Comparison of ENCODE assay signal across 4 fruit fly cellular contexts in genomic region chr3R:12356044-12356443, dm6.
TF ChIP-seq lines count a peak whose summit lies in the region.

Gene MBD-R2 (minus strand): TSS chr3R:12356265.

- TF ChIP-seq CTCF in whole organism, embryonic (GFP tag; optimal IDR thresholded peaks at IDR 0.05; lab: Kevin White, UChicago): peak; percentile 52

TF ChIP-seq in whole organism, adult, 20 proteins besides CTCF, POLR2A, EP300 and RAD21:
- TF ChIP-seq CG14711 (tag; optimal IDR thresholded peaks at IDR 0.05; lab: Kevin White, UChicago) (no peak), bab1 (GFP tag; optimal IDR thresholded peaks at IDR 0.05; lab: Kevin White, UChicago) (peak; percentile 19), Mnt (GFP tag; optimal IDR thresholded peaks at IDR 0.05; lab: Kevin White, UChicago) (peak; percentile 31)

TF ChIP-seq in whole organism, embryonic, 481 proteins besides CTCF, POLR2A, EP300 and RAD21 (continues in another document):
- TF ChIP-seq YL-1 (GFP tag; optimal IDR thresholded peaks at IDR 0.05; lab: Kevin White, UChicago) (peak; percentile 87), Nf-YC (tag; optimal IDR thresholded peaks at IDR 0.05; lab: Kevin White, UChicago) (peak; percentile 24), bbx (GFP tag; IDR thresholded peaks at IDR 0.05; lab: Robert Waterston, UW; ENCODE audit: partially characterized antibody) (peak; percentile 61), ci (GFP tag; IDR thresholded peaks at IDR 0.05; lab: Robert Waterston, UW) (0 out of 3 replicates have a peak, but pooled peaks have one; percentile 33), da (GFP tag; optimal IDR thresholded peaks at IDR 0.05; lab: Kevin White, UChicago) (no peak), CG16813 (GFP tag; IDR thresholded peaks at IDR 0.05; lab: Robert Waterston, UW; ENCODE audit: partially characterized antibody) (peak; percentile 69), CG4617 (GFP tag; optimal IDR thresholded peaks at IDR 0.05; lab: Kevin White, UChicago; ENCODE audit: borderline replicate concordance) (peak; percentile 94), CG13287 (GFP tag; IDR thresholded peaks at IDR 0.05; lab: Robert Waterston, UW; ENCODE audit: partially characterized antibody) (peak; percentile 84), sug (tag; optimal IDR thresholded peaks at IDR 0.05; lab: Kevin White, UChicago) (peak; percentile 0), E2f2 (GFP tag; IDR thresholded peaks at IDR 0.05; lab: Robert Waterston, UW) (peak; percentile 71), stwl (tag; optimal IDR thresholded peaks at IDR 0.05; lab: Kevin White, UChicago) (peak; percentile 65), sima (GFP tag; optimal IDR thresholded peaks at IDR 0.05; lab: Kevin White, UChicago) (no peak), Sry-δ (GFP tag; optimal IDR thresholded peaks at IDR 0.05; lab: Kevin White, UChicago) (peak; percentile 62), CG3065 (GFP tag; optimal IDR thresholded peaks at IDR 0.05; lab: Kevin White, UChicago) (no peak), vnd (GFP tag; IDR thresholded peaks at IDR 0.05; lab: Robert Waterston, UW; ENCODE audit: partially characterized antibody) (peak; percentile 52; the same call in 2 of the 3 replicates), PHDP (tag; optimal IDR thresholded peaks at IDR 0.05; lab: Kevin White, UChicago) (peak; percentile 11), CG15514 (GFP tag; optimal IDR thresholded peaks at IDR 0.05; lab: Kevin White, UChicago) (peak; percentile 47), Med (GFP tag; lab: Kevin White, UChicago) (peak; percentile 35), HmgZ (tag; optimal IDR thresholded peaks at IDR 0.05; lab: Kevin White, UChicago) (peak; percentile 47), lbe (GFP tag; optimal IDR thresholded peaks at IDR 0.05; lab: Kevin White, UChicago) (peak; percentile 9), org-1 (GFP tag; optimal IDR thresholded peaks at IDR 0.05; lab: Kevin White, UChicago) (no peak), nmo (GFP tag; optimal IDR thresholded peaks at IDR 0.05; lab: Kevin White, UChicago) (peak; percentile 23), trem (tag; optimal IDR thresholded peaks at IDR 0.05; lab: Kevin White, UChicago) (peak; percentile 63), MESR4 (GFP tag; optimal IDR thresholded peaks at IDR 0.05; lab: Kevin White, UChicago) (peak; percentile 96), z (GFP tag; IDR thresholded peaks at IDR 0.05; lab: Robert Waterston, UW) (no peak), CG9797 (GFP tag; optimal IDR thresholded peaks at IDR 0.05; lab: Kevin White, UChicago) (peak; percentile 60), CrebB (tag; optimal IDR thresholded peaks at IDR 0.05; lab: Kevin White, UChicago) (no peak), MBD-R2 (GFP tag; IDR thresholded peaks at IDR 0.05; lab: Robert Waterston, UW) (peak; percentile 82)

TF ChIP-seq in whole organism, prepupa, 60 proteins besides CTCF, POLR2A, EP300 and RAD21:
- TF ChIP-seq esn (GFP tag; optimal IDR thresholded peaks at IDR 0.05; lab: Kevin White, UChicago): peak; percentile 8
- no peak for TF ChIP-seq OdsH (GFP tag; optimal IDR thresholded peaks at IDR 0.05; lab: Kevin White, UChicago)

TF ChIP-seq in whole organism, wandering third instar larva, 38 proteins besides CTCF, POLR2A, EP300 and RAD21:
- TF ChIP-seq Myc (optimal IDR thresholded peaks at IDR 0.05; lab: Kevin White, UChicago) (no peak), Rel (GFP tag; optimal IDR thresholded peaks at IDR 0.05; lab: Kevin White, UChicago) (no peak), Rel (tag; optimal IDR thresholded peaks at IDR 0.05; lab: Kevin White, UChicago) (peak; percentile 22), sage (GFP tag; optimal IDR thresholded peaks at IDR 0.05; lab: Kevin White, UChicago) (peak; percentile 12)
TF ChIP-seq in whole organism, wandering third instar larva: peak in this region for 2.
